Worm (Caenorhabditis elegans) whole organism, early embryonic: ENCODE measurements around the gene C03A3.9.

ENCODE experiments used
- F13C5.2 ChIP-seq: sonication (generic microtip); optimal IDR thresholded peaks from 2 replicates; lab custom pipeline; 2017; ENCODE audit warnings: mild to moderate bottlenecking, missing genetic modification characterization, inconsistent platforms, missing compliant biosample characterization
- ama-1 ChIP-seq: fragments of 150-350 bp; optimal IDR thresholded peaks from 2 replicates; lab custom pipeline; 2014
- ceh-36 ChIP-seq: sonication (generic microtip); optimal IDR thresholded peaks from 2 replicates; lab custom pipeline; 2016; ENCODE audit warnings: missing genetic modification characterization, inconsistent platforms, missing compliant biosample characterization
- flt-1 ChIP-seq: fragments of 200-800 bp; sonication (Bioruptor generic); IDR thresholded peaks from 2 replicates; pipeline ENCODE4 v1.3.6; 2022; ENCODE audit warnings: missing genetic modification characterization, missing compliant biosample characterization

- TF ChIP-seq ama-1 (lab: Kevin White, UChicago): no peak
- TF ChIP-seq flt-1 (GFP tag; lab: Robert Waterston, UW): no peak
- no peak for TF ChIP-seq F13C5.2 (tag; lab: Kevin White, UChicago)
- TF ChIP-seq ceh-36: no peak
These were observed 20.8 kb downstream of the C03A3.9 start, which contains the start of gene F38B2.4 for ce11 chrX:11287617-11288016.
